Worm (Caenorhabditis elegans): ENCODE results near the gene fbxb-105.
A peak's percentile ranks its signal among the peaks of the same experiment; 100 is the strongest.

- TF ChIP-seq cebp-1 (GFP tag; IDR thresholded peaks at IDR 0.05) (no peak), cebp-1 (tag; optimal IDR thresholded peaks at IDR 0.05) (no peak), unc-130 (GFP tag; optimal IDR thresholded peaks at IDR 0.05) (no peak), lin-35 (GFP tag; optimal IDR thresholded peaks at IDR 0.05) (no peak), unc-62 (GFP tag; optimal IDR thresholded peaks at IDR 0.05) (no peak), pha-4 (tag; optimal IDR thresholded peaks at IDR 0.05) (no peak), hsf-1 (GFP tag; IDR thresholded peaks at IDR 0.05) (no peak), ama-1 (optimal IDR thresholded peaks at IDR 0.05) (no peak), ama-1 (GFP tag; optimal IDR thresholded peaks at IDR 0.05) (no peak), egrh-3 (GFP tag; IDR thresholded peaks at IDR 0.05) (peak; percentile 72), efl-1 (GFP tag; optimal IDR thresholded peaks at IDR 0.05) (no peak), rpc-1 (optimal IDR thresholded peaks at IDR 0.05) (peak; percentile 50), rpc-1 (tag; optimal IDR thresholded peaks at IDR 0.05) (peak; percentile 75)
Measured at ce11 chrII:2735644-2736043, 35.0 kb downstream of the fbxb-105 start.
